Fruit fly (Drosophila melanogaster) whole organism, embryonic: Measurements from ENCODE around the gene Exn.
A peak's percentile ranks its signal among the peaks of the same experiment; 100 is the strongest.

Experiments used
- Adf1 ChIP-seq: fragments of 200-800 bp; sonication (Bioruptor generic); IDR thresholded peaks from 2 replicates; pipeline ENCODE4 v1.3.6; 2022; ENCODE audit warnings: missing biosample characterization, missing genetic modification characterization
- Antp ChIP-seq: fragments of 200-800 bp; sonication (Bioruptor generic); optimal IDR thresholded peaks from 3 replicates; lab custom pipeline; 2016; ENCODE audit warnings: missing biosample characterization, missing genetic modification characterization
- Atf6 ChIP-seq: fragments of 200-800 bp; sonication (Bioruptor generic); IDR thresholded peaks from 2 replicates; pipeline ENCODE4 v1.3.6; 2022; ENCODE audit warnings: missing biosample characterization, missing genetic modification characterization
- B-H2 ChIP-seq: fragments of 200-800 bp; sonication (Bioruptor generic); optimal IDR thresholded peaks from 2 replicates; lab custom pipeline; 2018; ENCODE audit warnings: missing biosample characterization, mild to moderate bottlenecking, missing genetic modification characterization
- CG10321 ChIP-seq: fragments of 200-800 bp; sonication (Bioruptor generic); IDR thresholded peaks from 2 replicates; pipeline ENCODE4 v1.3.6; 2022; ENCODE audit warnings: missing biosample characterization, missing genetic modification characterization
- CG10431 ChIP-seq: fragments of 200-800 bp; sonication (Bioruptor generic); optimal IDR thresholded peaks from 3 replicates; lab custom pipeline; 2018; ENCODE audit warnings: missing biosample characterization, mild to moderate bottlenecking, missing genetic modification characterization
- CG10654 ChIP-seq: fragments of 200-800 bp; sonication (Bioruptor generic); optimal IDR thresholded peaks from 2 replicates; lab custom pipeline; 2016; ENCODE audit warnings: missing biosample characterization, missing genetic modification characterization
- CG11247 ChIP-seq: fragments of 200-800 bp; sonication (Bioruptor generic); IDR thresholded peaks from 2 replicates; pipeline ENCODE4 v1.3.6; 2022; ENCODE audit warnings: missing biosample characterization, missing genetic modification characterization
- CG12219 ChIP-seq: fragments of 200-800 bp; sonication (Bioruptor generic); optimal IDR thresholded peaks from 3 replicates; lab custom pipeline; 2018; ENCODE audit warnings: missing biosample characterization, mild to moderate bottlenecking, missing genetic modification characterization
- CG12299 ChIP-seq: fragments of 200-800 bp; sonication (Bioruptor generic); optimal IDR thresholded peaks from 2 replicates; lab custom pipeline; 2018; ENCODE audit warnings: missing biosample characterization, mild to moderate bottlenecking, missing genetic modification characterization
- CG12659 ChIP-seq: fragments of 200-800 bp; sonication (Bioruptor generic); optimal IDR thresholded peaks from 3 replicates; lab custom pipeline; 2017; ENCODE audit warnings: mild to moderate bottlenecking, missing biosample characterization, missing genetic modification reagents, missing genetic modification characterization
- CG13296 ChIP-seq: fragments of 200-800 bp; sonication (Bioruptor generic); optimal IDR thresholded peaks from 3 replicates; lab custom pipeline; 2018; ENCODE audit warnings: missing biosample characterization, mild to moderate bottlenecking, missing genetic modification characterization
- CG14014 ChIP-seq: fragments of 200-800 bp; sonication (Bioruptor generic); IDR thresholded peaks from 2 replicates; pipeline ENCODE4 v1.3.6; 2022; ENCODE audit warnings: missing biosample characterization, missing genetic modification characterization
- CG17328 ChIP-seq: fragments of 200-800 bp; sonication (Bioruptor generic); IDR thresholded peaks from 2 replicates; pipeline ENCODE4 v1.3.6; 2022; ENCODE audit warnings: missing biosample characterization, missing genetic modification characterization
- CG2199 ChIP-seq: fragments of 200-800 bp; sonication (Bioruptor generic); IDR thresholded peaks from 3 replicates; pipeline ENCODE4 v1.3.6; 2022; ENCODE audit warnings: missing biosample characterization, missing genetic modification characterization
- CG33213 ChIP-seq: fragments of 200-800 bp; sonication (Bioruptor generic); optimal IDR thresholded peaks from 3 replicates; lab custom pipeline; 2016; ENCODE audit warnings: missing biosample characterization, missing genetic modification characterization
- CG34224 ChIP-seq: fragments of 200-800 bp; sonication (Bioruptor generic); IDR thresholded peaks from 3 replicates; pipeline ENCODE4 v1.3.6; 2022; ENCODE audit warnings: missing biosample characterization, missing genetic modification characterization; ENCODE audit not compliant: partially characterized antibody
- CG34422 ChIP-seq: fragments of 200-800 bp; sonication (Bioruptor generic); IDR thresholded peaks from 3 replicates; pipeline ENCODE4 v1.3.6; 2022; ENCODE audit warnings: missing biosample characterization, missing genetic modification characterization
- CG6654 ChIP-seq: fragments of 200-800 bp; sonication (Bioruptor generic); optimal IDR thresholded peaks from 2 replicates; lab custom pipeline; 2017; ENCODE audit warnings: missing biosample characterization, mild to moderate bottlenecking, missing genetic modification characterization
- CG6854 ChIP-seq: fragments of 200-800 bp; sonication (Bioruptor generic); optimal IDR thresholded peaks from 3 replicates; lab custom pipeline; 2017; ENCODE audit warnings: missing biosample characterization, mild to moderate bottlenecking, missing genetic modification characterization
- CG7271 ChIP-seq: fragments of 200-800 bp; sonication (Bioruptor generic); optimal IDR thresholded peaks from 2 replicates; lab custom pipeline; 2018; ENCODE audit warnings: missing biosample characterization, mild to moderate bottlenecking, missing genetic modification characterization, moderate library complexity
- Dad ChIP-seq: fragments of 200-800 bp; sonication (Bioruptor generic); optimal IDR thresholded peaks from 3 replicates; lab custom pipeline; 2016; ENCODE audit warnings: missing biosample characterization, missing genetic modification characterization
- Dbx ChIP-seq: fragments of 200-800 bp; sonication (Bioruptor generic); IDR thresholded peaks from 3 replicates; pipeline ENCODE4 v1.3.6; 2022; ENCODE audit warnings: missing biosample characterization, missing genetic modification characterization
- Dll ChIP-seq: fragments of 200-800 bp; sonication (Bioruptor generic); IDR thresholded peaks from 4 replicates; pipeline ENCODE4 v1.3.6; 2022; ENCODE audit warnings: missing biosample characterization, missing genetic modification characterization; ENCODE audit not compliant: partially characterized antibody
- Drgx ChIP-seq: fragments of 200-800 bp; sonication (Bioruptor generic); IDR thresholded peaks from 2 replicates; pipeline ENCODE4 v1.3.6; 2022; ENCODE audit warnings: missing biosample characterization, missing genetic modification characterization
- H2.0 ChIP-seq: fragments of 200-800 bp; sonication (Bioruptor generic); IDR thresholded peaks from 2 replicates; pipeline ENCODE4 v1.3.6; 2022; ENCODE audit warnings: missing biosample characterization, missing genetic modification characterization
- HLH3B ChIP-seq: fragments of 200-800 bp; sonication (Bioruptor generic); IDR thresholded peaks from 2 replicates; pipeline ENCODE4 v1.3.6; 2022; ENCODE audit warnings: missing biosample characterization, missing genetic modification characterization
- HmgZ ChIP-seq: fragments of 200-800 bp; sonication (Bioruptor generic); optimal IDR thresholded peaks from 2 replicates; lab custom pipeline; 2018; ENCODE audit warnings: missing biosample characterization, mild to moderate bottlenecking, missing genetic modification characterization
- Hmr ChIP-seq: fragments of 200-800 bp; sonication (Bioruptor generic); optimal IDR thresholded peaks from 3 replicates; lab custom pipeline; 2017; ENCODE audit warnings: mild to moderate bottlenecking, missing biosample characterization, missing genetic modification reagents, missing genetic modification characterization
- Hmx ChIP-seq: fragments of 200-800 bp; sonication (Bioruptor generic); optimal IDR thresholded peaks from 2 replicates; lab custom pipeline; 2016; ENCODE audit warnings: missing biosample characterization, missing genetic modification characterization
- Mes4 ChIP-seq: fragments of 200-800 bp; sonication (Bioruptor generic); optimal IDR thresholded peaks from 2 replicates; lab custom pipeline; 2016; ENCODE audit warnings: missing biosample characterization, missing genetic modification characterization
- Rfx ChIP-seq: fragments of 200-800 bp; sonication (Bioruptor generic); IDR thresholded peaks from 2 replicates; pipeline ENCODE4 v1.3.6; 2022; ENCODE audit warnings: missing biosample characterization, missing genetic modification characterization
- bbx ChIP-seq: fragments of 200-800 bp; sonication (Bioruptor generic); IDR thresholded peaks from 2 replicates; pipeline ENCODE4 v1.3.6; 2022; ENCODE audit warnings: missing biosample characterization, missing genetic modification characterization; ENCODE audit not compliant: partially characterized antibody
- bigmax ChIP-seq: fragments of 200-800 bp; sonication (Bioruptor generic); optimal IDR thresholded peaks from 2 replicates; lab custom pipeline; 2018; ENCODE audit warnings: missing biosample characterization, mild to moderate bottlenecking, missing genetic modification characterization
- caup ChIP-seq: fragments of 200-800 bp; sonication (Bioruptor generic); optimal IDR thresholded peaks from 3 replicates; lab custom pipeline; 2017; ENCODE audit warnings: missing biosample characterization, mild to moderate bottlenecking, missing genetic modification characterization, moderate library complexity; ENCODE audit not compliant: severe bottlenecking
- en ChIP-seq: fragments of 200-800 bp; sonication (Bioruptor generic); optimal IDR thresholded peaks from 2 replicates; lab custom pipeline; 2016; ENCODE audit warnings: missing biosample characterization, missing genetic modification characterization
- exex ChIP-seq: fragments of 200-800 bp; sonication (Bioruptor generic); optimal IDR thresholded peaks from 4 replicates; lab custom pipeline; 2018; ENCODE audit warnings: missing biosample characterization, mild to moderate bottlenecking, missing genetic modification characterization, moderate library complexity
- fd3F ChIP-seq: fragments of 200-800 bp; sonication (Bioruptor generic); optimal IDR thresholded peaks from 2 replicates; lab custom pipeline; 2018; ENCODE audit warnings: missing biosample characterization, mild to moderate bottlenecking, missing genetic modification characterization, moderate library complexity
- ftz-f1 ChIP-seq: fragments of 200-800 bp; sonication (Bioruptor generic); optimal IDR thresholded peaks from 2 replicates; lab custom pipeline; 2016; ENCODE audit warnings: missing biosample characterization, missing genetic modification characterization
- gce ChIP-seq: fragments of 200-800 bp; sonication (Bioruptor generic); IDR thresholded peaks from 3 replicates; pipeline ENCODE4 v1.3.6; 2022; ENCODE audit warnings: missing biosample characterization, missing genetic modification characterization
- gsb-n ChIP-seq: fragments of 200-800 bp; sonication (Bioruptor generic); optimal IDR thresholded peaks from 3 replicates; lab custom pipeline; 2018; ENCODE audit warnings: missing biosample characterization, mild to moderate bottlenecking, missing genetic modification characterization
- hkb ChIP-seq, 2 experiments: fragments of 200-800 bp in 1 of 2; fragments of >200 bp in 1 of 2; sonication (Bioruptor generic) in 1 of 2; IDR thresholded peaks in 1 of 2; optimal IDR thresholded peaks in 1 of 2; 2 replicates each; pipeline versions ENCODE4 v1.3.6 to Lab custom; 2017 to 2022; ENCODE audit warnings: missing biosample characterization in 1 of 2, missing genetic modification characterization in 1 of 2
- kni ChIP-seq: fragments of 200-800 bp; sonication (Bioruptor generic); optimal IDR thresholded peaks from 3 replicates; lab custom pipeline; 2017; ENCODE audit warnings: mild to moderate bottlenecking, missing biosample characterization, missing genetic modification reagents, missing genetic modification characterization
- lola ChIP-seq, 3 experiments: fragments of >200 bp in 2 of 3; fragments of 200-800 bp in 1 of 3; sonication (Bioruptor generic) in 1 of 3; optimal IDR thresholded peaks; 2 replicates each; lab custom pipeline; 2017 to 2019; ENCODE audit warnings: missing biosample characterization in 3 of 3, missing genetic modification characterization in 3 of 3, mild to moderate bottlenecking in 1 of 3, moderate library complexity in 1 of 3
- nom ChIP-seq: fragments of 200-800 bp; sonication (Bioruptor generic); optimal IDR thresholded peaks from 2 replicates; lab custom pipeline; 2017; ENCODE audit warnings: missing biosample characterization, missing genetic modification characterization, mild to moderate bottlenecking, moderate library complexity, missing genetic modification reagents
- slbo ChIP-seq: fragments of 200-800 bp; sonication (Bioruptor generic); IDR thresholded peaks from 2 replicates; pipeline ENCODE4 v1.3.6; 2022; ENCODE audit warnings: missing biosample characterization, missing genetic modification characterization
- tna ChIP-seq: fragments of 200-800 bp; sonication (Bioruptor generic); IDR thresholded peaks from 2 replicates; pipeline ENCODE4 v1.3.6; 2022; ENCODE audit warnings: missing biosample characterization, missing genetic modification characterization; ENCODE audit not compliant: partially characterized antibody
- toy ChIP-seq: fragments of 200-800 bp; sonication (Bioruptor generic); IDR thresholded peaks from 2 replicates; pipeline ENCODE4 v1.3.6; 2022; ENCODE audit warnings: missing biosample characterization, missing genetic modification characterization

Exn gene

DNA sequence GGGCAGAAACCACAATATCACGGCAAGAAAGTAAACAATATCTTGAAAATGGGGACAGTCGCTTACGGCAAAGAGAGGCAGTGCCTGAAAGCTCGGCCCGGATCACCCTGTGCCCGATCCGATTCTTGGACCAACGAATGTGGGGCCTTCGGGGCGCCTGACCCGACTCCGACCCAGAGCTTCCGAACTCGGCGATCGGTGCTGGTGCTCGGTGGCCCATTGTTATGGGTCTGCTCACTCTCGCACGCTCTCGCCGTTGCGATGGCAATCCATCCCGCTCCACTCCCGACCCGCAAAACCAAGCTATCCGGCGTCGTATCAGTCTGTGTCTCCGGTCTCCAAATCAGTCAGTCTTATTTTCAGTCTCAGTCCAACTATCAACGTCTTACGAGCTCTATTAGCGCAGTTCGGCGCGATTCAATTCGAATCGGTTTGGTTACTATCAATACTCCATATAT is at the start of gene Exn (continued):
- TF ChIP-seq CG33213 = no peak
- TF ChIP-seq Hmr (GFP tag; lab: Kevin White, UChicago) = no peak
- TF ChIP-seq nom (GFP tag; lab: Kevin White, UChicago) = peak; percentile 24
- TF ChIP-seq en (GFP tag; lab: Kevin White, UChicago) = no peak
- TF ChIP-seq B-H2 = peak; percentile 34
- TF ChIP-seq CG12299 (tag; lab: Kevin White, UChicago) = peak; percentile 8
- no peak for TF ChIP-seq hkb (optimal IDR thresholded peaks at IDR 0.05; lab: Kevin White, UChicago)
- peak; percentile 63 for TF ChIP-seq hkb (GFP tag; IDR thresholded peaks at IDR 0.05; lab: Robert Waterston, UW)
- TF ChIP-seq Drgx = peak; percentile 29; the same call in 1 of the 2 replicates
- no peak for TF ChIP-seq fd3F (GFP tag; lab: Kevin White, UChicago)
- peak; percentile 54 for TF ChIP-seq exex (tag; lab: Kevin White, UChicago)
- TF ChIP-seq Dbx (GFP tag; lab: Robert Waterston, UW) = peak; percentile 47; the same call in 1 of the 3 replicates
- TF ChIP-seq CG11247 (GFP tag; lab: Robert Waterston, UW) = no peak
- 0 out of 2 replicates have a peak, but pooled peaks have one; percentile 3 for TF ChIP-seq H2.0
- TF ChIP-seq gsb-n = no peak
- no peak for TF ChIP-seq CG10321
- peak; percentile 23; the same call in 1 of the 2 replicates for TF ChIP-seq CG17328 (GFP tag; lab: Robert Waterston, UW)
- peak; percentile 48; the same call in 1 of the 2 replicates for TF ChIP-seq bbx (GFP tag; lab: Robert Waterston, UW)
- TF ChIP-seq CG2199 = peak; percentile 56; the same call in 1 of the 3 replicates
- no peak for TF ChIP-seq CG10654 (GFP tag; lab: Kevin White, UChicago)
- TF ChIP-seq bigmax (GFP tag; lab: Kevin White, UChicago) = peak; percentile 17
- peak; percentile 72 for TF ChIP-seq ftz-f1 (GFP tag; lab: Kevin White, UChicago)
- TF ChIP-seq Adf1 (GFP tag; lab: Robert Waterston, UW) = peak; percentile 62; the same call in 1 of the 2 replicates
- TF ChIP-seq Dll (GFP tag; lab: Robert Waterston, UW) = 0 out of 4 replicates have a peak, but pooled peaks have one; percentile 19
- TF ChIP-seq CG6654 (GFP tag; lab: Kevin White, UChicago) = no peak
- TF ChIP-seq CG34422 = peak; percentile 48; the same call in 1 of the 3 replicates
- TF ChIP-seq caup (GFP tag; lab: Kevin White, UChicago) = peak; percentile 59
- TF ChIP-seq toy (GFP tag; lab: Robert Waterston, UW) = peak; percentile 37; the same call in 1 of the 2 replicates
- TF ChIP-seq CG10431 = no peak
- peak; percentile 9 for TF ChIP-seq Antp (GFP tag; lab: Kevin White, UChicago)
- peak; percentile 29 for TF ChIP-seq CG12659 (GFP tag; lab: Kevin White, UChicago)
- peak; percentile 43; the same call in 1 of the 2 replicates for TF ChIP-seq CG14014 (GFP tag; lab: Robert Waterston, UW)
- TF ChIP-seq CG7271 (tag; lab: Kevin White, UChicago) = no peak
- TF ChIP-seq Mes4 (GFP tag; lab: Kevin White, UChicago) = peak; percentile 12
- peak; percentile 35 for TF ChIP-seq CG6854 (GFP tag; lab: Kevin White, UChicago)
- TF ChIP-seq lola (GFP tag; optimal IDR thresholded peaks at IDR 0.05; lab: Kevin White, UChicago) = no peak
- TF ChIP-seq HmgZ (tag; lab: Kevin White, UChicago) = peak; percentile 69
- peak; percentile 39 for TF ChIP-seq CG13296
- peak; percentile 47 for TF ChIP-seq kni (GFP tag; lab: Kevin White, UChicago)
- TF ChIP-seq Hmx = no peak
- peak; percentile 33; the same call in 1 of the 2 replicates for TF ChIP-seq tna (GFP tag; lab: Robert Waterston, UW)
- peak; percentile 45; the same call in 1 of the 3 replicates for TF ChIP-seq gce (GFP tag; lab: Robert Waterston, UW)
- peak; percentile 47; the same call in 1 of the 2 replicates for TF ChIP-seq HLH3B (GFP tag; lab: Robert Waterston, UW)
- TF ChIP-seq Dad = peak; percentile 21
- peak; percentile 56; the same call in 2 of the 3 replicates for TF ChIP-seq CG34224 (GFP tag; lab: Robert Waterston, UW)
- TF ChIP-seq Rfx (GFP tag; lab: Robert Waterston, UW) = peak; percentile 59
- peak; percentile 65 for TF ChIP-seq Atf6 (GFP tag; lab: Robert Waterston, UW)
- 0 out of 2 replicates have a peak, but pooled peaks have one; percentile 16 for TF ChIP-seq slbo (GFP tag; lab: Robert Waterston, UW)
- peak; percentile 37 for TF ChIP-seq CG12219 (GFP tag; lab: Kevin White, UChicago)
